Fruit fly (Drosophila melanogaster) whole organism, embryonic: ENCODE results near the gene wrd.

Source experiments
- BEAF-32 ChIP-seq: fragments of 200-800 bp; sonication (Bioruptor generic); optimal IDR thresholded peaks from 3 replicates; lab custom pipeline; 2017; ENCODE audit warnings: missing biosample characterization, missing genetic modification characterization, mild to moderate bottlenecking, moderate library complexity, missing genetic modification reagents
- CG11504 ChIP-seq: fragments of 200-800 bp; sonication (Bioruptor generic); optimal IDR thresholded peaks from 3 replicates; lab custom pipeline; 2019; ENCODE audit warnings: missing biosample characterization, mild to moderate bottlenecking, missing genetic modification characterization, moderate library complexity
- CG12219 ChIP-seq: fragments of 200-800 bp; sonication (Bioruptor generic); optimal IDR thresholded peaks from 3 replicates; lab custom pipeline; 2018; ENCODE audit warnings: missing biosample characterization, mild to moderate bottlenecking, missing genetic modification characterization
- CG12299 ChIP-seq: fragments of 200-800 bp; sonication (Bioruptor generic); optimal IDR thresholded peaks from 2 replicates; lab custom pipeline; 2018; ENCODE audit warnings: missing biosample characterization, mild to moderate bottlenecking, missing genetic modification characterization
- CG12391 ChIP-seq: fragments of 200-800 bp; sonication (Bioruptor generic); optimal IDR thresholded peaks from 3 replicates; lab custom pipeline; 2018; ENCODE audit warnings: missing biosample characterization, mild to moderate bottlenecking, missing genetic modification characterization, moderate library complexity
- CG13296 ChIP-seq: fragments of 200-800 bp; sonication (Bioruptor generic); optimal IDR thresholded peaks from 3 replicates; lab custom pipeline; 2018; ENCODE audit warnings: missing biosample characterization, mild to moderate bottlenecking, missing genetic modification characterization
- CG13424 ChIP-seq: fragments of 200-800 bp; sonication (Bioruptor generic); optimal IDR thresholded peaks from 2 replicates; lab custom pipeline; 2019; ENCODE audit warnings: missing biosample characterization, mild to moderate bottlenecking, missing genetic modification characterization, moderate library complexity
- CG14441 ChIP-seq: fragments of 200-800 bp; sonication (Bioruptor generic); IDR thresholded peaks from 2 replicates; pipeline ENCODE4 v1.3.6; 2022; ENCODE audit warnings: missing biosample characterization, missing genetic modification characterization
- CG15269 ChIP-seq: fragments of 200-800 bp; sonication (Bioruptor generic); optimal IDR thresholded peaks from 2 replicates; lab custom pipeline; 2018; ENCODE audit warnings: missing biosample characterization, mild to moderate bottlenecking, missing genetic modification characterization, moderate library complexity
- CG15479 ChIP-seq: fragments of 200-800 bp; sonication (Bioruptor generic); optimal IDR thresholded peaks from 3 replicates; lab custom pipeline; 2019; ENCODE audit warnings: missing biosample characterization, mild to moderate bottlenecking, missing genetic modification characterization, moderate library complexity
- CG16779 ChIP-seq: fragments of 200-800 bp; sonication (Bioruptor generic); IDR thresholded peaks from 2 replicates; pipeline ENCODE4 v1.3.6; 2022; ENCODE audit warnings: missing biosample characterization, missing genetic modification characterization
- CG17385 ChIP-seq: fragments of 200-800 bp; sonication (Bioruptor generic); optimal IDR thresholded peaks from 3 replicates; lab custom pipeline; 2018; ENCODE audit warnings: missing biosample characterization, mild to moderate bottlenecking, missing genetic modification characterization
- CG17802 ChIP-seq: fragments of 200-800 bp; sonication (Bioruptor generic); optimal IDR thresholded peaks from 2 replicates; lab custom pipeline; 2018; ENCODE audit warnings: missing biosample characterization, mild to moderate bottlenecking, missing genetic modification characterization, moderate library complexity
- CG1792 ChIP-seq: fragments of 200-800 bp; sonication (Bioruptor generic); optimal IDR thresholded peaks from 2 replicates; lab custom pipeline; 2016; ENCODE audit warnings: missing biosample characterization, missing genetic modification characterization
- CG31224 ChIP-seq: fragments of 200-800 bp; sonication (Bioruptor generic); IDR thresholded peaks from 2 replicates; pipeline ENCODE4 v1.3.6; 2022; ENCODE audit warnings: missing biosample characterization, missing genetic modification characterization
- CG3995 ChIP-seq: fragments of 200-800 bp; sonication (Bioruptor generic); optimal IDR thresholded peaks from 3 replicates; lab custom pipeline; 2016; ENCODE audit warnings: missing biosample characterization, missing genetic modification characterization
- CG4328 ChIP-seq: fragments of 200-800 bp; sonication (Bioruptor generic); optimal IDR thresholded peaks from 3 replicates; lab custom pipeline; 2017; ENCODE audit warnings: missing biosample characterization, missing genetic modification reagents, missing genetic modification characterization
- CG43689 ChIP-seq: fragments of 200-800 bp; sonication (Bioruptor generic); IDR thresholded peaks from 2 replicates; pipeline ENCODE4 v1.3.6; 2022; ENCODE audit warnings: missing biosample characterization, missing genetic modification characterization
- CG7357 ChIP-seq: fragments of 200-800 bp; sonication (Bioruptor generic); IDR thresholded peaks from 3 replicates; pipeline ENCODE4 v1.3.6; 2022; ENCODE audit warnings: missing biosample characterization, missing genetic modification characterization
- CG7556 ChIP-seq: fragments of 200-800 bp; sonication (Bioruptor generic); optimal IDR thresholded peaks from 2 replicates; lab custom pipeline; 2017; ENCODE audit warnings: missing biosample characterization, mild to moderate bottlenecking, missing genetic modification characterization
- CG9797 ChIP-seq: fragments of 200-800 bp; sonication (Bioruptor generic); optimal IDR thresholded peaks from 3 replicates; lab custom pipeline; 2018; ENCODE audit warnings: missing biosample characterization, mild to moderate bottlenecking, missing genetic modification characterization
- CHES-1-like ChIP-seq: fragments of 200-800 bp; sonication (Bioruptor generic); optimal IDR thresholded peaks from 2 replicates; lab custom pipeline; 2016; ENCODE audit warnings: missing biosample characterization, missing genetic modification characterization
- Dip3 ChIP-seq: fragments of 200-800 bp; sonication (Bioruptor generic); optimal IDR thresholded peaks from 3 replicates; lab custom pipeline; 2016; ENCODE audit warnings: missing biosample characterization, missing genetic modification characterization
- Dref ChIP-seq: fragments of 200-800 bp; sonication (Bioruptor generic); IDR thresholded peaks from 2 replicates; pipeline ENCODE4 v1.3.6; 2022; ENCODE audit warnings: missing biosample characterization, missing genetic modification characterization
- Drgx ChIP-seq: fragments of 200-800 bp; sonication (Bioruptor generic); IDR thresholded peaks from 2 replicates; pipeline ENCODE4 v1.3.6; 2022; ENCODE audit warnings: missing biosample characterization, missing genetic modification characterization
- Gsc ChIP-seq: fragments of 200-800 bp; sonication (Bioruptor generic); IDR thresholded peaks from 2 replicates; pipeline ENCODE4 v1.3.6; 2022; ENCODE audit warnings: missing biosample characterization, missing genetic modification characterization
- Neu2 ChIP-seq: fragments of 200-800 bp; sonication (Bioruptor generic); optimal IDR thresholded peaks from 3 replicates; lab custom pipeline; 2016; ENCODE audit warnings: missing biosample characterization, missing genetic modification characterization, borderline replicate concordance
- ab ChIP-seq: fragments of 200-800 bp; sonication (Bioruptor generic); optimal IDR thresholded peaks from 2 replicates; lab custom pipeline; 2016; ENCODE audit warnings: missing biosample characterization, missing genetic modification characterization
- ash1 ChIP-seq: fragments of 200-800 bp; sonication (Bioruptor generic); optimal IDR thresholded peaks from 2 replicates; lab custom pipeline; 2018; ENCODE audit warnings: missing biosample characterization, mild to moderate bottlenecking, missing genetic modification characterization
- cg ChIP-seq: fragments of 200-800 bp; sonication (Bioruptor generic); optimal IDR thresholded peaks from 3 replicates; lab custom pipeline; 2019; ENCODE audit warnings: missing biosample characterization, mild to moderate bottlenecking, missing genetic modification characterization, moderate library complexity
- chn ChIP-seq: fragments of 200-800 bp; sonication (Bioruptor generic); optimal IDR thresholded peaks from 2 replicates; lab custom pipeline; 2016; ENCODE audit warnings: missing biosample characterization, missing genetic modification characterization
- crp ChIP-seq, 2 experiments: fragments of 200-800 bp; sonication (Bioruptor generic); optimal IDR thresholded peaks; 2 replicates in 1 of 2; 3 replicates in 1 of 2; lab custom pipeline; 2017; ENCODE audit warnings: missing biosample characterization in 2 of 2, missing genetic modification characterization in 2 of 2, mild to moderate bottlenecking in 1 of 2, moderate library complexity in 1 of 2
- dm ChIP-seq: fragments of 200-800 bp; sonication (Bioruptor generic); optimal IDR thresholded peaks from 3 replicates; lab custom pipeline; 2016; ENCODE audit warnings: missing biosample characterization, missing genetic modification characterization
- esg ChIP-seq: fragments of 200-800 bp; sonication (Bioruptor generic); conservative IDR thresholded peaks from 2 replicates; pipeline ENCODE4 v1.3.6; 2022; ENCODE audit warnings: missing biosample characterization, missing genetic modification characterization
- eve ChIP-seq, 2 experiments: fragments of >200 bp; optimal IDR thresholded peaks; 2 replicates each; lab custom pipeline; 2017; ENCODE audit warnings: missing biosample characterization in 2 of 2, missing genetic modification characterization in 2 of 2
- kni ChIP-seq: fragments of 200-800 bp; sonication (Bioruptor generic); optimal IDR thresholded peaks from 3 replicates; lab custom pipeline; 2017; ENCODE audit warnings: mild to moderate bottlenecking, missing biosample characterization, missing genetic modification reagents, missing genetic modification characterization
- lola ChIP-seq, 3 experiments: fragments of >200 bp in 2 of 3; fragments of 200-800 bp in 1 of 3; sonication (Bioruptor generic) in 1 of 3; optimal IDR thresholded peaks; 2 replicates each; lab custom pipeline; 2017 to 2019; ENCODE audit warnings: missing biosample characterization in 3 of 3, missing genetic modification characterization in 3 of 3, mild to moderate bottlenecking in 1 of 3, moderate library complexity in 1 of 3
- nerfin-1 ChIP-seq: fragments of 200-800 bp; sonication (Bioruptor generic); optimal IDR thresholded peaks from 3 replicates; lab custom pipeline; 2019; ENCODE audit warnings: missing biosample characterization, mild to moderate bottlenecking, missing genetic modification characterization, moderate library complexity
- pb ChIP-seq: fragments of 200-800 bp; sonication (Bioruptor generic); optimal IDR thresholded peaks from 3 replicates; lab custom pipeline; 2016; ENCODE audit warnings: missing biosample characterization, missing genetic modification characterization
- prd ChIP-seq, 3 experiments: fragments of >200 bp in 2 of 3; fragments of 200-800 bp in 1 of 3; sonication (Bioruptor generic) in 1 of 3; optimal IDR thresholded peaks in 2 of 3; IDR thresholded peaks in 1 of 3; 2 replicates in 2 of 3; 3 replicates in 1 of 3; pipeline versions ENCODE4 v1.3.6 to Lab custom; 2017 to 2022; ENCODE audit warnings: missing biosample characterization in 1 of 3, missing genetic modification characterization in 1 of 3
- ro ChIP-seq: fragments of 200-800 bp; sonication (Bioruptor generic); IDR thresholded peaks from 2 replicates; pipeline ENCODE4 v1.3.6; 2022; ENCODE audit warnings: missing biosample characterization, missing genetic modification characterization
- sd ChIP-seq: fragments of 200-800 bp; sonication (Bioruptor generic); optimal IDR thresholded peaks from 3 replicates; lab custom pipeline; 2018; ENCODE audit warnings: missing biosample characterization, mild to moderate bottlenecking, missing genetic modification characterization, moderate library complexity
- sens ChIP-seq: fragments of 200-800 bp; sonication (Bioruptor generic); peaks from one replicate; lab custom pipeline; 2016; ENCODE audit warnings: missing biosample characterization, missing genetic modification characterization
- sim ChIP-seq: fragments of 200-800 bp; sonication (Bioruptor generic); IDR thresholded peaks from 2 replicates; pipeline ENCODE4 v1.3.6; 2022; ENCODE audit warnings: missing biosample characterization, missing genetic modification characterization
- so ChIP-seq: fragments of 200-800 bp; sonication (Bioruptor generic); IDR thresholded peaks from 3 replicates; pipeline ENCODE4 v1.3.6; 2022; ENCODE audit warnings: missing biosample characterization, missing genetic modification characterization
- stc ChIP-seq: fragments of 200-800 bp; sonication (Bioruptor generic); IDR thresholded peaks from 2 replicates; pipeline ENCODE4 v1.3.6; 2022; ENCODE audit warnings: missing biosample characterization, missing genetic modification characterization
- tna ChIP-seq: fragments of 200-800 bp; sonication (Bioruptor generic); IDR thresholded peaks from 2 replicates; pipeline ENCODE4 v1.3.6; 2022; ENCODE audit warnings: missing biosample characterization, missing genetic modification characterization; ENCODE audit not compliant: partially characterized antibody
- wek ChIP-seq: fragments of 200-800 bp; sonication (Bioruptor generic); optimal IDR thresholded peaks from 3 replicates; lab custom pipeline; 2018; ENCODE audit warnings: missing biosample characterization, mild to moderate bottlenecking, missing genetic modification characterization, moderate library complexity
- zfh2 ChIP-seq: fragments of 200-800 bp; sonication (Bioruptor generic); optimal IDR thresholded peaks from 2 replicates; lab custom pipeline; 2016; ENCODE audit warnings: missing biosample characterization, missing genetic modification characterization

wrd gene

DNA sequence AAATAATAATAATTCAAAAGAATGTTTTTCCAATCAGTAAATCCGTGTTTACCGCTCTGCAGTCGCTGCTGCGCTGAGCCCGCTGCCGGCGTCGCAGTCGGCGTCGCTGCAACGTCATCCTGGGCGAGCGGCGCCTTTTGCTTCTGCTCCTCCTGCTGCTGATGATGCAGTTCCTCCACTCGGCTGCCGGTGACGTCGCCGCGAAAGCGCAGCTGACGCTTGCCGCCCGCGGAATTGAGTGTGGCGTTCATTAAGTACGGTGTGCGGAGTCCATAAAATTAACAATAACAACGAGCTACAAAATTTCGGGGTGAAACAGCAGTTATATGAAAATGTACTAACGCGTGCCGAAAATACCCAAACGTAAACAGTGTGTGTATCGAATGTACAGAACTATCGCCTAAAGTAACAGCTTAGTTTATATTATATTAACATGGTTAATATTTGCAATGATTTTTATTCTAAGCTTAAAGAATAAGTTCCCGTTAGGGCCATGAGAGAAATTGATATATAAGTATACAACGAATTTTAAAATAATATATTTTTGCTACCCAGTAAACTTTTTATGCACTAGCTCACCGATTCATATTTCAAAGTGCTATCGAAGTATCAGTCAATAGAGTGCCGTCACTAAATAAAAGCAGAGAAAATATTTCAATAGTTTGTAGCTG is 3.4 kb upstream of the wrd start, which contains the start of the genes CG7218 and Cbp20 (continued):
- TF ChIP-seq chn = peak; percentile 62
- TF ChIP-seq ro (GFP tag; lab: Robert Waterston, UW) = no peak
- TF ChIP-seq ab (GFP tag; lab: Kevin White, UChicago) = no peak
- TF ChIP-seq CG12299 (tag; lab: Kevin White, UChicago) = peak; percentile 48
- TF ChIP-seq Dip3 (GFP tag; lab: Kevin White, UChicago) = peak; percentile 60
- peak; percentile 97 for TF ChIP-seq CG3995 (GFP tag; lab: Kevin White, UChicago)
- TF ChIP-seq Drgx (GFP tag; lab: Robert Waterston, UW) = peak; percentile 55
- TF ChIP-seq CG1792 = no peak
- peak; percentile 73 for TF ChIP-seq CG16779 (GFP tag; lab: Robert Waterston, UW)
- peak in 1 of 2 experiments; percentile 73 for TF ChIP-seq crp (GFP tag; optimal IDR thresholded peaks at IDR 0.05; lab: Kevin White, UChicago)
- TF ChIP-seq esg (GFP tag; lab: Robert Waterston, UW) = 0 out of 2 replicates have a peak, but pooled peaks have one; percentile 26
- TF ChIP-seq CG15479 = no peak
- TF ChIP-seq sens (GFP tag; lab: Kevin White, UChicago) = peak; percentile 90
- peak; percentile 62 for TF ChIP-seq Dref (GFP tag; lab: Robert Waterston, UW)
- TF ChIP-seq nerfin-1 (tag; lab: Kevin White, UChicago) = peak; percentile 50
- no peak for TF ChIP-seq so (GFP tag; lab: Robert Waterston, UW)
- peak; percentile 94 for TF ChIP-seq BEAF-32
- TF ChIP-seq CG12391 (tag; lab: Kevin White, UChicago) = peak; percentile 85
- TF ChIP-seq Gsc = no peak
- no peak for TF ChIP-seq CG43689
- peak; percentile 65 for TF ChIP-seq CG31224 (GFP tag; lab: Robert Waterston, UW)
- TF ChIP-seq CG17802 (tag; lab: Kevin White, UChicago) = no peak
- peak; percentile 73 for TF ChIP-seq CG9797
- TF ChIP-seq CG14441 (GFP tag; lab: Robert Waterston, UW) = peak; percentile 73
- TF ChIP-seq CG15269 (tag; lab: Kevin White, UChicago) = peak; percentile 71
- peak; percentile 47 for TF ChIP-seq CG4328 (GFP tag; lab: Kevin White, UChicago)
- TF ChIP-seq CHES-1-like = peak; percentile 72
- TF ChIP-seq CG13424 (tag; lab: Kevin White, UChicago) = peak; percentile 78
- TF ChIP-seq zfh2 (GFP tag; lab: Kevin White, UChicago) = peak; percentile 70
- TF ChIP-seq CG17385 (GFP tag; lab: Kevin White, UChicago) = peak; percentile 60
- no peak for TF ChIP-seq ash1 (GFP tag; lab: Kevin White, UChicago)
- TF ChIP-seq pb (GFP tag; lab: Kevin White, UChicago) = no peak
- TF ChIP-seq CG13296 (GFP tag; lab: Kevin White, UChicago) = peak; percentile 61
- TF ChIP-seq wek = no peak
- no peak for TF ChIP-seq prd (optimal IDR thresholded peaks at IDR 0.05; lab: Kevin White, UChicago)
- TF ChIP-seq prd (GFP tag; IDR thresholded peaks at IDR 0.05; lab: Robert Waterston, UW) = peak; percentile 75
- TF ChIP-seq Neu2 (GFP tag; lab: Kevin White, UChicago) = no peak
- TF ChIP-seq CG7357 = 0 out of 3 replicates have a peak, but pooled peaks have one; percentile 28
- TF ChIP-seq kni (GFP tag; lab: Kevin White, UChicago) = peak; percentile 19
- TF ChIP-seq eve (GFP tag; optimal IDR thresholded peaks at IDR 0.05; lab: Kevin White, UChicago) = no peak
- TF ChIP-seq CG12219 (GFP tag; lab: Kevin White, UChicago) = peak; percentile 24
- peak; percentile 65 for TF ChIP-seq sd
- peak; percentile 45 for TF ChIP-seq dm
- peak in 1 of 3 experiments; percentile 60 for TF ChIP-seq lola (GFP tag; optimal IDR thresholded peaks at IDR 0.05; lab: Kevin White, UChicago)
- TF ChIP-seq CG11504 (tag; lab: Kevin White, UChicago) = peak; percentile 70
- TF ChIP-seq cg (GFP tag; lab: Kevin White, UChicago) = no peak
- peak; percentile 29; the same call in 1 of the 2 replicates for TF ChIP-seq tna (GFP tag; lab: Robert Waterston, UW)
- no peak for TF ChIP-seq stc (GFP tag; lab: Robert Waterston, UW)
- TF ChIP-seq sim = no peak
- TF ChIP-seq CG7556 (GFP tag; lab: Kevin White, UChicago) = peak; percentile 56
